Worm (Caenorhabditis elegans): ENCODE data around the gene abu-14.

ce11 chrII:9190513-9191099 lies 36.4 kb downstream of the abu-14 start:
- no peak for TF ChIP-seq nhr-77 (tag; optimal IDR thresholded peaks at IDR 0.05)
- no peak for TF ChIP-seq lin-15B (tag; optimal IDR thresholded peaks at IDR 0.05)
- no peak for TF ChIP-seq unc-62 (GFP tag; optimal IDR thresholded peaks at IDR 0.05)
- TF ChIP-seq lin-39 (tag; optimal IDR thresholded peaks at IDR 0.05): no peak
- no peak for TF ChIP-seq daf-12 (tag; optimal IDR thresholded peaks at IDR 0.05)
- no peak for TF ChIP-seq ztf-11 (tag; optimal IDR thresholded peaks at IDR 0.05)
- no peak for TF ChIP-seq zag-1 (tag; optimal IDR thresholded peaks at IDR 0.05)
- no peak for TF ChIP-seq pqm-1 (tag; optimal IDR thresholded peaks at IDR 0.05)
- TF ChIP-seq tbx-2 (tag; optimal IDR thresholded peaks at IDR 0.05): no peak
- no peak for TF ChIP-seq pha-4 (tag; optimal IDR thresholded peaks at IDR 0.05)
